Fruit fly (Drosophila melanogaster) whole organism, embryonic: ENCODE results near the gene CG43273.

Experiments used
- B-H1 ChIP-seq: fragments of 200-800 bp; sonication (Bioruptor generic); IDR thresholded peaks from 3 replicates; pipeline ENCODE4 v1.3.6; 2022; ENCODE audit warnings: missing biosample characterization, missing genetic modification characterization
- Bdp1 ChIP-seq: fragments of 200-800 bp; sonication (Bioruptor generic); optimal IDR thresholded peaks from 3 replicates; lab custom pipeline; 2016; ENCODE audit warnings: missing biosample characterization, missing genetic modification characterization
- Blimp-1 ChIP-seq: fragments of 200-800 bp; sonication (Bioruptor generic); optimal IDR thresholded peaks from 3 replicates; lab custom pipeline; 2018; ENCODE audit warnings: missing biosample characterization, missing genetic modification characterization, mild to moderate bottlenecking, moderate library complexity, missing genetic modification reagents
- CG11085 ChIP-seq: fragments of 200-800 bp; sonication (Bioruptor generic); IDR thresholded peaks from 2 replicates; pipeline ENCODE4 v1.3.6; 2022; ENCODE audit warnings: missing biosample characterization, missing genetic modification characterization
- CG12219 ChIP-seq: fragments of 200-800 bp; sonication (Bioruptor generic); optimal IDR thresholded peaks from 3 replicates; lab custom pipeline; 2018; ENCODE audit warnings: missing biosample characterization, mild to moderate bottlenecking, missing genetic modification characterization
- CG13123 ChIP-seq: fragments of 200-800 bp; sonication (Bioruptor generic); optimal IDR thresholded peaks from 2 replicates; lab custom pipeline; 2016; ENCODE audit warnings: missing biosample characterization, missing genetic modification characterization
- CG13424 ChIP-seq: fragments of 200-800 bp; sonication (Bioruptor generic); optimal IDR thresholded peaks from 2 replicates; lab custom pipeline; 2019; ENCODE audit warnings: missing biosample characterization, mild to moderate bottlenecking, missing genetic modification characterization, moderate library complexity
- CG13624 ChIP-seq: fragments of 200-800 bp; sonication (Bioruptor generic); optimal IDR thresholded peaks from 2 replicates; lab custom pipeline; 2016; ENCODE audit warnings: missing biosample characterization, missing genetic modification characterization
- CG14965 ChIP-seq: fragments of 200-800 bp; sonication (Bioruptor generic); optimal IDR thresholded peaks from 2 replicates; lab custom pipeline; 2016; ENCODE audit warnings: missing biosample characterization, missing genetic modification characterization, borderline replicate concordance
- CG31441 ChIP-seq: fragments of 200-800 bp; sonication (Bioruptor generic); IDR thresholded peaks from 2 replicates; pipeline ENCODE4 v1.3.6; 2022; ENCODE audit warnings: missing biosample characterization, missing genetic modification characterization
- CG3163 ChIP-seq: fragments of 200-800 bp; sonication (Bioruptor generic); optimal IDR thresholded peaks from 3 replicates; lab custom pipeline; 2016; ENCODE audit warnings: missing biosample characterization, missing genetic modification characterization
- CG3407 ChIP-seq: fragments of 200-800 bp; sonication (Bioruptor generic); optimal IDR thresholded peaks from 2 replicates; lab custom pipeline; 2018; ENCODE audit warnings: missing biosample characterization, mild to moderate bottlenecking, missing genetic modification characterization
- CG4424 ChIP-seq: fragments of 200-800 bp; sonication (Bioruptor generic); optimal IDR thresholded peaks from 3 replicates; lab custom pipeline; 2016; ENCODE audit warnings: missing biosample characterization, missing genetic modification characterization
- CG4707 ChIP-seq: fragments of 200-800 bp; sonication (Bioruptor generic); optimal IDR thresholded peaks from 2 replicates; lab custom pipeline; 2018; ENCODE audit warnings: missing biosample characterization, mild to moderate bottlenecking, missing genetic modification characterization, moderate library complexity
- CG7556 ChIP-seq: fragments of 200-800 bp; sonication (Bioruptor generic); optimal IDR thresholded peaks from 2 replicates; lab custom pipeline; 2017; ENCODE audit warnings: missing biosample characterization, mild to moderate bottlenecking, missing genetic modification characterization
- CG7963 ChIP-seq: fragments of 200-800 bp; sonication (Bioruptor generic); IDR thresholded peaks from 3 replicates; pipeline ENCODE4 v1.3.6; 2022; ENCODE audit warnings: missing biosample characterization, missing genetic modification characterization; ENCODE audit not compliant: partially characterized antibody
- CG7987 ChIP-seq: fragments of 200-800 bp; sonication (Bioruptor generic); optimal IDR thresholded peaks from 2 replicates; lab custom pipeline; 2018; ENCODE audit warnings: missing biosample characterization, mild to moderate bottlenecking, missing genetic modification characterization, moderate library complexity
- CG8281 ChIP-seq: fragments of 200-800 bp; sonication (Bioruptor generic); optimal IDR thresholded peaks from 2 replicates; lab custom pipeline; 2018; ENCODE audit warnings: missing biosample characterization, mild to moderate bottlenecking, missing genetic modification characterization, moderate library complexity
- CG8388 ChIP-seq: fragments of 200-800 bp; sonication (Bioruptor generic); optimal IDR thresholded peaks from 2 replicates; lab custom pipeline; 2019; ENCODE audit warnings: missing biosample characterization, mild to moderate bottlenecking, missing genetic modification characterization, moderate library complexity
- CG8944 ChIP-seq: fragments of 200-800 bp; sonication (Bioruptor generic); optimal IDR thresholded peaks from 3 replicates; lab custom pipeline; 2016; ENCODE audit warnings: missing biosample characterization, missing genetic modification characterization
- Chrac-16 ChIP-seq: fragments of 200-800 bp; sonication (Bioruptor generic); optimal IDR thresholded peaks from 3 replicates; lab custom pipeline; 2016; ENCODE audit warnings: missing biosample characterization, missing genetic modification characterization
- D ChIP-seq, 2 experiments: fragments of 200-800 bp in 1 of 2; fragments of >200 bp in 1 of 2; sonication (Bioruptor generic) in 1 of 2; optimal IDR thresholded peaks; 2 replicates in 1 of 2; 3 replicates in 1 of 2; lab custom pipeline; 2017; ENCODE audit warnings: mild to moderate bottlenecking in 1 of 2, missing biosample characterization in 1 of 2, missing genetic modification characterization in 1 of 2, missing genetic modification reagents in 1 of 2
- HLH4C ChIP-seq: fragments of 200-800 bp; sonication (Bioruptor generic); IDR thresholded peaks from 3 replicates; pipeline ENCODE4 v1.3.6; 2022; ENCODE audit warnings: missing biosample characterization, missing genetic modification characterization; ENCODE audit not compliant: partially characterized antibody
- HmgZ ChIP-seq: fragments of 200-800 bp; sonication (Bioruptor generic); optimal IDR thresholded peaks from 2 replicates; lab custom pipeline; 2018; ENCODE audit warnings: missing biosample characterization, mild to moderate bottlenecking, missing genetic modification characterization
- NfI ChIP-seq: fragments of 200-800 bp; sonication (Bioruptor generic); optimal IDR thresholded peaks from 3 replicates; lab custom pipeline; 2018; ENCODE audit warnings: missing biosample characterization, mild to moderate bottlenecking, missing genetic modification characterization, moderate library complexity
- ase ChIP-seq: fragments of 200-800 bp; sonication (Bioruptor generic); IDR thresholded peaks from 3 replicates; pipeline ENCODE4 v1.3.6; 2022; ENCODE audit warnings: missing biosample characterization, missing genetic modification characterization
- ato ChIP-seq: fragments of 200-800 bp; sonication (Bioruptor generic); IDR thresholded peaks from 2 replicates; pipeline ENCODE4 v1.3.6; 2022; ENCODE audit warnings: missing biosample characterization, missing genetic modification characterization; ENCODE audit not compliant: partially characterized antibody
- dati ChIP-seq: fragments of 200-800 bp; sonication (Bioruptor generic); IDR thresholded peaks from 2 replicates; pipeline ENCODE4 v1.3.6; 2022; ENCODE audit warnings: missing biosample characterization, missing genetic modification characterization
- eve ChIP-seq, 2 experiments: fragments of >200 bp; optimal IDR thresholded peaks; 2 replicates each; lab custom pipeline; 2017; ENCODE audit warnings: missing biosample characterization in 2 of 2, missing genetic modification characterization in 2 of 2
- fd3F ChIP-seq: fragments of 200-800 bp; sonication (Bioruptor generic); optimal IDR thresholded peaks from 2 replicates; lab custom pipeline; 2018; ENCODE audit warnings: missing biosample characterization, mild to moderate bottlenecking, missing genetic modification characterization, moderate library complexity
- grau ChIP-seq: fragments of 200-800 bp; optimal IDR thresholded peaks from 3 replicates; lab custom pipeline; 2019; ENCODE audit warnings: missing biosample characterization, mild to moderate bottlenecking, missing genetic modification characterization, moderate library complexity
- jumu ChIP-seq: fragments of 200-800 bp; sonication (Bioruptor generic); optimal IDR thresholded peaks from 3 replicates; lab custom pipeline; 2016; ENCODE audit warnings: missing biosample characterization, missing genetic modification characterization
- knrl ChIP-seq: fragments of 200-800 bp; sonication (Bioruptor generic); IDR thresholded peaks from 3 replicates; pipeline ENCODE4 v1.3.6; 2022; ENCODE audit warnings: missing biosample characterization, missing genetic modification characterization; ENCODE audit not compliant: partially characterized antibody
- maf-S ChIP-seq: fragments of 200-800 bp; sonication (Bioruptor generic); optimal IDR thresholded peaks from 2 replicates; lab custom pipeline; 2016; ENCODE audit warnings: missing biosample characterization, missing genetic modification characterization
- nau ChIP-seq: fragments of 200-800 bp; sonication (Bioruptor generic); optimal IDR thresholded peaks from 3 replicates; lab custom pipeline; 2017; ENCODE audit warnings: missing biosample characterization, mild to moderate bottlenecking, missing genetic modification characterization, missing genetic modification reagents
- nerfin-1 ChIP-seq: fragments of 200-800 bp; sonication (Bioruptor generic); optimal IDR thresholded peaks from 3 replicates; lab custom pipeline; 2019; ENCODE audit warnings: missing biosample characterization, mild to moderate bottlenecking, missing genetic modification characterization, moderate library complexity
- odd ChIP-seq: fragments of 200-800 bp; sonication (Bioruptor generic); optimal IDR thresholded peaks from 2 replicates; lab custom pipeline; 2017; ENCODE audit warnings: missing biosample characterization, mild to moderate bottlenecking, missing genetic modification characterization
- pnt ChIP-seq: fragments of 200-800 bp; sonication (Bioruptor generic); optimal IDR thresholded peaks from 3 replicates; lab custom pipeline; 2016; ENCODE audit warnings: missing biosample characterization, missing genetic modification characterization
- pzg ChIP-seq: fragments of 200-800 bp; sonication (Bioruptor generic); optimal IDR thresholded peaks from 3 replicates; lab custom pipeline; 2018; ENCODE audit warnings: missing biosample characterization, mild to moderate bottlenecking, missing genetic modification characterization, moderate library complexity
- sens ChIP-seq: fragments of 200-800 bp; sonication (Bioruptor generic); peaks from one replicate; lab custom pipeline; 2016; ENCODE audit warnings: missing biosample characterization, missing genetic modification characterization
- sna ChIP-seq: fragments of 200-800 bp; sonication (Bioruptor generic); IDR thresholded peaks from 2 replicates; pipeline ENCODE4 v1.3.6; 2022; ENCODE audit warnings: missing biosample characterization, missing genetic modification characterization; ENCODE audit not compliant: partially characterized antibody
- sob ChIP-seq: fragments of 200-800 bp; sonication (Bioruptor generic); IDR thresholded peaks from 2 replicates; pipeline ENCODE4 v1.3.6; 2022; ENCODE audit warnings: missing biosample characterization, missing genetic modification characterization
- stwl ChIP-seq: fragments of 200-800 bp; sonication (Bioruptor generic); optimal IDR thresholded peaks from 3 replicates; lab custom pipeline; 2018; ENCODE audit warnings: missing biosample characterization, mild to moderate bottlenecking, missing genetic modification characterization, moderate library complexity
- tll ChIP-seq, 2 experiments: fragments of 200-800 bp in 1 of 2; fragments of >200 bp in 1 of 2; sonication (Bioruptor generic) in 1 of 2; optimal IDR thresholded peaks; 2 replicates each; lab custom pipeline; 2017 to 2019; ENCODE audit warnings: missing biosample characterization in 2 of 2, missing genetic modification characterization in 2 of 2, mild to moderate bottlenecking in 1 of 2, moderate library complexity in 1 of 2
- wdn ChIP-seq: fragments of 200-800 bp; sonication (Bioruptor generic); IDR thresholded peaks from 2 replicates; pipeline ENCODE4 v1.3.6; 2022; ENCODE audit warnings: missing biosample characterization, missing genetic modification characterization
- z ChIP-seq: fragments of 200-800 bp; sonication (Bioruptor generic); IDR thresholded peaks from 3 replicates; pipeline ENCODE4 v1.3.6; 2022; ENCODE audit warnings: missing biosample characterization, missing genetic modification characterization
- zen2 ChIP-seq: fragments of 200-800 bp; sonication (Bioruptor generic); IDR thresholded peaks from 3 replicates; pipeline ENCODE4 v1.3.6; 2022; ENCODE audit warnings: missing biosample characterization, missing genetic modification characterization; ENCODE audit not compliant: partially characterized antibody

The CG43273 gene

DNA sequence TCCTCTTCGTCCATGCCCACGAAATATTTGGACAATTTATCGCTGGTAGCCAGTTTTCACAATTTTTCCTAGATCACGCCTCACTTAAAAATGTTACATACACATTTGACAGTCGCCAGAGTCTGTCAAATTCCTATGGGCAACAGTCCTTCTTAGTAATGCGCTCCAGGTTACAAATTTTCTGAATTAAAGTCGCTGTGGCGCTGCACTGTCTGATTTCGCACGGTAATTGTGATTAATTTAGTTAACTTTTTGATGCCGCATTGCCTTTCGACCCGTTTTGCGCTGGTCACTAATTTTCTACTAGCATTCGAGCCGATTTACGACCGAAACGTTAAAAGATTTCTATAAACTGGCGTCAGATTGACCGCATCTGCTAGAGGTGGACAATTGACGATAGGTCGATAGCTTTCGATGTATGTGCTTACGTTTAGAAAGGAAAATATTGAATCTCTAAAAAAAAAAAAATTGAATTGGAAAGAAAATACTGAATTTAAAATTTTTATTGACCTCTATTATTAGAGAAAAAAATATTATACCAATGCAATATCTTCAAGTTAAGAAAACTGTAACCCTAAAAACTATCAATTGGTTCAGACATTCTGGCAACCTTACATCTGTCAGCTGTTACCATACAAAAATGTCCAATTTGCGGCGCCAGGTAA lies 16.3 kb upstream of the CG43273 start, which contains the start of the genes lili and CG34150 (continued):
- TF ChIP-seq z (GFP tag; lab: Robert Waterston, UW) (no peak), CG8388 (GFP tag; lab: Kevin White, UChicago) (peak; percentile 55), jumu (GFP tag; lab: Kevin White, UChicago) (peak; percentile 33), CG7963 (GFP tag; lab: Robert Waterston, UW) (peak; percentile 60; the same call in 1 of the 3 replicates), CG12219 (no peak), nerfin-1 (tag; lab: Kevin White, UChicago) (peak; percentile 97), odd (GFP tag; lab: Kevin White, UChicago) (no peak), stwl (tag; lab: Kevin White, UChicago) (peak; percentile 75), Chrac-16 (GFP tag; lab: Kevin White, UChicago) (peak; percentile 85), zen2 (no peak; the same call in 2 of the 3 replicates), HLH4C (GFP tag; lab: Robert Waterston, UW) (peak; percentile 71; the same call in 2 of the 3 replicates), Bdp1 (GFP tag; lab: Kevin White, UChicago) (peak; percentile 61), pnt (GFP tag; lab: Kevin White, UChicago) (peak; percentile 3), grau (tag; lab: Kevin White, UChicago) (peak; percentile 75), pzg (peak; percentile 60), NfI (GFP tag; lab: Kevin White, UChicago) (peak; percentile 69), D (optimal IDR thresholded peaks at IDR 0.05; lab: Kevin White, UChicago) (no peak), D (GFP tag; optimal IDR thresholded peaks at IDR 0.05; lab: Kevin White, UChicago) (no peak), eve (GFP tag; optimal IDR thresholded peaks at IDR 0.05; lab: Kevin White, UChicago) (no peak), wdn (no peak), Blimp-1 (peak; percentile 76), knrl (GFP tag; lab: Robert Waterston, UW) (peak; percentile 85), HmgZ (tag; lab: Kevin White, UChicago) (peak; percentile 63), CG14965 (GFP tag; lab: Kevin White, UChicago) (no peak), CG3407 (GFP tag; lab: Kevin White, UChicago) (peak; percentile 13), ato (GFP tag; lab: Robert Waterston, UW) (peak; percentile 58; the same call in 1 of the 2 replicates), CG13123 (peak; percentile 58), nau (GFP tag; lab: Kevin White, UChicago) (no peak), CG7987 (GFP tag; lab: Kevin White, UChicago) (peak; percentile 36), sob (GFP tag; lab: Robert Waterston, UW) (peak; percentile 86), CG11085 (GFP tag; lab: Robert Waterston, UW) (peak; percentile 62), sens (GFP tag; lab: Kevin White, UChicago) (peak; percentile 97), CG13424 (tag; lab: Kevin White, UChicago) (peak; percentile 89), dati (GFP tag; lab: Robert Waterston, UW) (no peak), CG8944 (peak; percentile 67), CG4424 (GFP tag; lab: Kevin White, UChicago) (peak; percentile 78), B-H1 (no peak; the same call in 2 of the 3 replicates), CG4707 (GFP tag; lab: Kevin White, UChicago) (no peak), tll (GFP tag; optimal IDR thresholded peaks at IDR 0.05; lab: Kevin White, UChicago) (peak in 1 of 2 experiments; percentile 9), sna (peak; percentile 72; the same call in 1 of the 2 replicates), CG13624 (peak; percentile 88), CG7556 (peak; percentile 64), fd3F (GFP tag; lab: Kevin White, UChicago) (peak; percentile 67), CG8281 (tag; lab: Kevin White, UChicago) (peak; percentile 36), CG3163 (GFP tag; lab: Kevin White, UChicago) (peak; percentile 34), maf-S (peak; percentile 62), ase (GFP tag; lab: Robert Waterston, UW) (no peak), CG31441 (peak; percentile 78)
